Worm (Caenorhabditis elegans) whole organism, mixed stage, embryonic: ENCODE data around the gene eyg-1.

Source experiments
- blmp-1 ChIP-seq: fragments of 150-350 bp; optimal IDR thresholded peaks from 2 replicates; lab custom pipeline; 2014; ENCODE audit warnings: missing biosample characterization, missing genetic modification characterization
- ces-1 ChIP-seq: fragments of 150-350 bp; optimal IDR thresholded peaks from 2 replicates; lab custom pipeline; 2014; ENCODE audit warnings: missing biosample characterization, missing genetic modification reagents, missing genetic modification characterization
- lsy-2 ChIP-seq: fragments of 150-350 bp; optimal IDR thresholded peaks from 2 replicates; lab custom pipeline; 2014; ENCODE audit warnings: missing biosample characterization, missing genetic modification characterization
- nhr-12 ChIP-seq: fragments of 150-350 bp; optimal IDR thresholded peaks from 2 replicates; lab custom pipeline; 2014; ENCODE audit warnings: missing biosample characterization, missing genetic modification characterization
- nhr-28 ChIP-seq: fragments of 150-350 bp; optimal IDR thresholded peaks from 2 replicates; lab custom pipeline; 2014; ENCODE audit warnings: missing biosample characterization, missing genetic modification characterization
- pha-4 ChIP-seq: fragments of 150-350 bp; optimal IDR thresholded peaks from 2 replicates; lab custom pipeline; 2018; ENCODE audit warnings: missing biosample characterization, missing genetic modification reagents, missing genetic modification characterization
- sptf-1 ChIP-seq: sonication (generic microtip); optimal IDR thresholded peaks from 2 replicates; lab custom pipeline; 2017; ENCODE audit warnings: mild to moderate bottlenecking, missing genetic modification characterization, moderate library complexity, missing compliant biosample characterization
- unc-62 ChIP-seq: fragments of 150-350 bp; optimal IDR thresholded peaks from 2 replicates; lab custom pipeline; 2014; ENCODE audit warnings: missing biosample characterization, missing genetic modification reagents, missing genetic modification characterization
- ztf-11 ChIP-seq: fragments of 150-350 bp; optimal IDR thresholded peaks from 2 replicates; lab custom pipeline; 2014; ENCODE audit warnings: missing biosample characterization, missing genetic modification characterization

- TF ChIP-seq nhr-12 (tag; lab: Kevin White, UChicago) (no peak), pha-4 (tag; lab: Kevin White, UChicago) (no peak), nhr-28 (tag; lab: Kevin White, UChicago) (no peak), blmp-1 (tag; lab: Kevin White, UChicago) (no peak), ces-1 (GFP tag; lab: Kevin White, UChicago) (no peak), ztf-11 (tag; lab: Kevin White, UChicago) (no peak), unc-62 (no peak), lsy-2 (tag; lab: Kevin White, UChicago) (no peak), sptf-1 (tag; lab: Kevin White, UChicago) (no peak)
Measured at ce11 chrII:9861394-9861793, 33.6 kb upstream of the eyg-1 start, which contains the start of gene chil-3.
